Worm (Caenorhabditis elegans) whole organism, late embryonic: ENCODE data around the gene T04A8.18.

Source experiments
- F13H6.1 ChIP-seq: sonication (generic microtip); optimal IDR thresholded peaks from 2 replicates; lab custom pipeline; 2016; ENCODE audit warnings: missing genetic modification characterization, missing compliant biosample characterization
- K02D7.2 ChIP-seq: sonication (generic microtip); optimal IDR thresholded peaks from 2 replicates; lab custom pipeline; 2017; ENCODE audit warnings: mild to moderate bottlenecking, missing genetic modification characterization, missing compliant biosample characterization
- ceh-18 ChIP-seq: sonication (generic microtip); optimal IDR thresholded peaks from 2 replicates; lab custom pipeline; 2016; ENCODE audit warnings: missing genetic modification characterization, missing compliant biosample characterization
- ceh-34 ChIP-seq: sonication (generic microtip); optimal IDR thresholded peaks from 2 replicates; lab custom pipeline; 2016; ENCODE audit warnings: mild to moderate bottlenecking, missing genetic modification characterization, missing compliant biosample characterization
- dmd-4 ChIP-seq: sonication (generic microtip); optimal IDR thresholded peaks from 2 replicates; lab custom pipeline; 2016; ENCODE audit warnings: borderline replicate concordance, missing genetic modification characterization, missing compliant biosample characterization
- dve-1 ChIP-seq: sonication (generic microtip); optimal IDR thresholded peaks from 2 replicates; lab custom pipeline; 2017; ENCODE audit warnings: antibody characterized with exemption, mild to moderate bottlenecking, missing genetic modification characterization, missing compliant biosample characterization
- fkh-10 ChIP-seq: fragments of 150-350 bp; optimal IDR thresholded peaks from 2 replicates; lab custom pipeline; 2014; ENCODE audit warnings: missing biosample characterization, missing genetic modification reagents, missing genetic modification characterization
- hlh-8 ChIP-seq: sonication (generic microtip); optimal IDR thresholded peaks from 2 replicates; lab custom pipeline; 2016; ENCODE audit warnings: missing genotype, missing genetic modification characterization, missing compliant biosample characterization
- mec-3 ChIP-seq: sonication (generic microtip); optimal IDR thresholded peaks from 2 replicates; lab custom pipeline; 2016; ENCODE audit warnings: borderline replicate concordance, missing genetic modification characterization, missing compliant biosample characterization
- pha-4 ChIP-seq: fragments of 150-350 bp; optimal IDR thresholded peaks from 2 replicates; lab custom pipeline; 2018; ENCODE audit warnings: missing biosample characterization, missing genetic modification reagents, missing genetic modification characterization
- pqm-1 ChIP-seq: sonication (generic microtip); optimal IDR thresholded peaks from 2 replicates; lab custom pipeline; 2016; ENCODE audit warnings: missing genetic modification characterization, missing compliant biosample characterization
- tbx-2 ChIP-seq: sonication (generic microtip); optimal IDR thresholded peaks from 2 replicates; lab custom pipeline; 2016; ENCODE audit warnings: missing genetic modification characterization, missing compliant biosample characterization
- ttx-3 ChIP-seq: sonication (generic microtip); optimal IDR thresholded peaks from 2 replicates; lab custom pipeline; 2016; ENCODE audit warnings: missing genetic modification reagents, missing genetic modification characterization, missing compliant biosample characterization
- unc-42 ChIP-seq: sonication (generic microtip); optimal IDR thresholded peaks from 2 replicates; lab custom pipeline; 2016; ENCODE audit warnings: missing genotype, missing genetic modification characterization, missing compliant biosample characterization

DNA sequence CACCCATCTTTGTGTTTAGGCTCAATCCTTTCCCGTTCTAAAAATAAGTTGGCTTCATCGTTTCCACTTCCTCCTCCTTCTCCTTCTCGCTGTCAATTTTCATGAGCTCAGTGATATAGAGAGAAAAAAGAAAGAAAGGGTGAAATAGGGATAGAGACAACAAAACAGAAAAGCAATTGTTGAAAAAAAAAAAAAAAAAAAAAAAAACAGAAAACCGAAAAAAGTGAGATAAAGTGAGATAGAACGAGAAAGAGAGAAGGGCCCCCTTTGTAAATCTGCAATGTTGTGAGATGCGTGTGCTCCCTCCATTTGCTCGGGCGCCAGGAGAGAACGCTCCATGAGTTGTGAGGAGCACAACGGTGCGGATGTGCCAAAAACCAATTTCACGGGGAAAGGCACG lies 14.9 kb downstream of the T04A8.18 start:
- peak; percentile 17 for TF ChIP-seq unc-42
- no peak for TF ChIP-seq tbx-2
- no peak for TF ChIP-seq pha-4 (tag; lab: Kevin White, UChicago)
- TF ChIP-seq K02D7.2 (tag; lab: Kevin White, UChicago): no peak
- no peak for TF ChIP-seq ttx-3 (tag; lab: Kevin White, UChicago)
- TF ChIP-seq dve-1 (tag; lab: Kevin White, UChicago): no peak
- no peak for TF ChIP-seq ceh-34
- peak; percentile 14 for TF ChIP-seq ceh-18
- no peak for TF ChIP-seq hlh-8 (tag; lab: Kevin White, UChicago)
- TF ChIP-seq fkh-10 (GFP tag; lab: Kevin White, UChicago): no peak
- no peak for TF ChIP-seq F13H6.1 (tag; lab: Kevin White, UChicago)
- no peak for TF ChIP-seq dmd-4 (tag; lab: Kevin White, UChicago)
- no peak for TF ChIP-seq pqm-1 (tag; lab: Kevin White, UChicago)
- TF ChIP-seq mec-3 (tag; lab: Kevin White, UChicago): no peak
